Fruit fly (Drosophila melanogaster): ENCODE results near the gene CG14154.

- TF ChIP-seq woc (GFP tag; optimal IDR thresholded peaks at IDR 0.05), result no peak
- no peak for TF ChIP-seq usp (GFP tag; optimal IDR thresholded peaks at IDR 0.05)
- no peak for TF ChIP-seq Hr78 (GFP tag; optimal IDR thresholded peaks at IDR 0.05)
- TF ChIP-seq OdsH (GFP tag; optimal IDR thresholded peaks at IDR 0.05), result no peak
- no peak for TF ChIP-seq CG32264 (GFP tag; optimal IDR thresholded peaks at IDR 0.05)
Observed at dm6 chr3L:10645965-10646364, 4.3 kb downstream of the CG14154 start.
